Fruit fly (Drosophila melanogaster) Kc167 (cell line): ENCODE data around the gene DIP2.

ENCODE experiments used
- Myc ChIP-seq: fragments of >200 bp; optimal IDR thresholded peaks from 2 replicates; lab custom pipeline; 2017; ENCODE audit warnings: missing external identifiers
- h ChIP-seq: fragments of >200 bp; optimal IDR thresholded peaks from 3 replicates; lab custom pipeline; 2018; ENCODE audit warnings: missing external identifiers

dm6 chr3L:217480-218118, 40.2 kb downstream of the DIP2 start, which contains the start of gene CG13877:
- TF ChIP-seq h (no peak), Myc (lab: Kevin White, UChicago) (no peak)
